Fruit fly (Drosophila melanogaster) whole organism, embryonic: Measurements from ENCODE around the gene CG7332.

Source experiments
- Bgb ChIP-seq: fragments of 200-800 bp; sonication (Bioruptor generic); IDR thresholded peaks from 2 replicates; pipeline ENCODE4 v1.3.6; 2022; ENCODE audit warnings: missing biosample characterization, missing genetic modification characterization; ENCODE audit not compliant: partially characterized antibody
- C15 ChIP-seq: fragments of 200-800 bp; sonication (Bioruptor generic); IDR thresholded peaks from 3 replicates; pipeline ENCODE4 v1.3.6; 2022; ENCODE audit warnings: missing biosample characterization, missing genetic modification characterization
- CG10462 ChIP-seq: fragments of 200-800 bp; sonication (Bioruptor generic); optimal IDR thresholded peaks from 2 replicates; lab custom pipeline; 2016; ENCODE audit warnings: missing biosample characterization, missing genetic modification characterization
- CG11398 ChIP-seq: fragments of 200-800 bp; sonication (Bioruptor generic); optimal IDR thresholded peaks from 2 replicates; lab custom pipeline; 2016; ENCODE audit warnings: missing biosample characterization, missing genetic modification characterization
- CG13424 ChIP-seq: fragments of 200-800 bp; sonication (Bioruptor generic); optimal IDR thresholded peaks from 2 replicates; lab custom pipeline; 2019; ENCODE audit warnings: missing biosample characterization, mild to moderate bottlenecking, missing genetic modification characterization, moderate library complexity
- CG15073 ChIP-seq: fragments of 200-800 bp; sonication (Bioruptor generic); optimal IDR thresholded peaks from 2 replicates; lab custom pipeline; 2016; ENCODE audit warnings: missing biosample characterization, missing genetic modification characterization
- CG15269 ChIP-seq: fragments of 200-800 bp; sonication (Bioruptor generic); optimal IDR thresholded peaks from 2 replicates; lab custom pipeline; 2018; ENCODE audit warnings: missing biosample characterization, mild to moderate bottlenecking, missing genetic modification characterization, moderate library complexity
- CG17328 ChIP-seq: fragments of 200-800 bp; sonication (Bioruptor generic); IDR thresholded peaks from 2 replicates; pipeline ENCODE4 v1.3.6; 2022; ENCODE audit warnings: missing biosample characterization, missing genetic modification characterization
- CG17361 ChIP-seq: fragments of 200-800 bp; sonication (Bioruptor generic); IDR thresholded peaks from 3 replicates; pipeline ENCODE4 v1.3.6; 2022; ENCODE audit warnings: missing biosample characterization, missing genetic modification characterization
- CG1832 ChIP-seq: fragments of 200-800 bp; sonication (Bioruptor generic); optimal IDR thresholded peaks from 2 replicates; lab custom pipeline; 2017; ENCODE audit warnings: missing biosample characterization, mild to moderate bottlenecking, missing genetic modification characterization, inconsistent platforms
- CG18764 ChIP-seq: fragments of 200-800 bp; sonication (Bioruptor generic); optimal IDR thresholded peaks from 3 replicates; lab custom pipeline; 2016; ENCODE audit warnings: missing biosample characterization, missing genetic modification characterization
- CG3726 ChIP-seq: fragments of 200-800 bp; sonication (Bioruptor generic); IDR thresholded peaks from 3 replicates; pipeline ENCODE4, ENCODE4 v1.3.6; 2022; ENCODE audit warnings: missing biosample characterization, missing genetic modification characterization
- CG3847 ChIP-seq: fragments of 200-800 bp; sonication (Bioruptor generic); IDR thresholded peaks from 2 replicates; pipeline ENCODE4 v1.3.6; 2022; ENCODE audit warnings: missing biosample characterization, missing genetic modification characterization
- CG4360 ChIP-seq: fragments of 200-800 bp; sonication (Bioruptor generic); IDR thresholded peaks from 2 replicates; pipeline ENCODE4 v1.3.6; 2022; ENCODE audit warnings: missing biosample characterization, missing genetic modification characterization
- CG7357 ChIP-seq: fragments of 200-800 bp; sonication (Bioruptor generic); IDR thresholded peaks from 3 replicates; pipeline ENCODE4 v1.3.6; 2022; ENCODE audit warnings: missing biosample characterization, missing genetic modification characterization
- CG7987 ChIP-seq: fragments of 200-800 bp; sonication (Bioruptor generic); optimal IDR thresholded peaks from 2 replicates; lab custom pipeline; 2018; ENCODE audit warnings: missing biosample characterization, mild to moderate bottlenecking, missing genetic modification characterization, moderate library complexity
- CG8281 ChIP-seq: fragments of 200-800 bp; sonication (Bioruptor generic); optimal IDR thresholded peaks from 2 replicates; lab custom pipeline; 2018; ENCODE audit warnings: missing biosample characterization, mild to moderate bottlenecking, missing genetic modification characterization, moderate library complexity
- CG9727 ChIP-seq: fragments of 200-800 bp; sonication (Bioruptor generic); optimal IDR thresholded peaks from 3 replicates; lab custom pipeline; 2017; ENCODE audit warnings: missing biosample characterization, mild to moderate bottlenecking, missing genetic modification characterization
- CG9797 ChIP-seq: fragments of 200-800 bp; sonication (Bioruptor generic); optimal IDR thresholded peaks from 3 replicates; lab custom pipeline; 2018; ENCODE audit warnings: missing biosample characterization, mild to moderate bottlenecking, missing genetic modification characterization
- CG9876 ChIP-seq: fragments of 200-800 bp; sonication (Bioruptor generic); optimal IDR thresholded peaks from 2 replicates; lab custom pipeline; 2016; ENCODE audit warnings: missing biosample characterization, missing genetic modification characterization
- CTCF ChIP-seq: fragments of 200-800 bp; sonication (Bioruptor generic); optimal IDR thresholded peaks from 2 replicates; lab custom pipeline; 2017; ENCODE audit warnings: missing biosample characterization, mild to moderate bottlenecking, missing genetic modification characterization, moderate library complexity
- Dek ChIP-seq: fragments of 200-800 bp; sonication (Bioruptor generic); optimal IDR thresholded peaks from 3 replicates; lab custom pipeline; 2019; ENCODE audit warnings: missing biosample characterization, mild to moderate bottlenecking, missing genetic modification characterization, moderate library complexity
- Fer1 ChIP-seq: fragments of 200-800 bp; sonication (Bioruptor generic); optimal IDR thresholded peaks from 2 replicates; lab custom pipeline; 2017; ENCODE audit warnings: missing biosample characterization, mild to moderate bottlenecking, missing genetic modification characterization
- Fer2 ChIP-seq: fragments of 200-800 bp; sonication (Bioruptor generic); optimal IDR thresholded peaks from 2 replicates; lab custom pipeline; 2018; ENCODE audit warnings: missing biosample characterization, mild to moderate bottlenecking, missing genetic modification characterization, moderate library complexity
- Hr39 ChIP-seq: fragments of >200 bp; optimal IDR thresholded peaks from 2 replicates; lab custom pipeline; 2017
- MBD-R2 ChIP-seq: fragments of 200-800 bp; sonication (Bioruptor generic); IDR thresholded peaks from 2 replicates; pipeline ENCODE4 v1.3.6; 2022; ENCODE audit warnings: missing biosample characterization, missing genetic modification characterization
- Mes4 ChIP-seq: fragments of 200-800 bp; sonication (Bioruptor generic); optimal IDR thresholded peaks from 2 replicates; lab custom pipeline; 2016; ENCODE audit warnings: missing biosample characterization, missing genetic modification characterization
- Myb ChIP-seq: fragments of 200-800 bp; sonication (Bioruptor generic); optimal IDR thresholded peaks from 2 replicates; lab custom pipeline; 2016; ENCODE audit warnings: missing biosample characterization, missing genetic modification characterization
- Oaz ChIP-seq: fragments of 200-800 bp; sonication (Bioruptor generic); IDR thresholded peaks from 2 replicates; pipeline ENCODE4 v1.3.6; 2022; ENCODE audit warnings: missing biosample characterization, missing genetic modification characterization
- Sin3A ChIP-seq: fragments of >200 bp; optimal IDR thresholded peaks from 2 replicates; lab custom pipeline; 2018
- Trl ChIP-seq, 3 experiments: fragments of >200 bp in 2 of 3; fragments of 200-800 bp in 1 of 3; sonication (Bioruptor generic) in 1 of 3; optimal IDR thresholded peaks; 2 replicates in 1 of 3; 3 replicates in 2 of 3; lab custom pipeline; 2016 to 2017; ENCODE audit warnings: missing biosample characterization in 1 of 3, missing genetic modification characterization in 1 of 3
- Vsx1 ChIP-seq: fragments of 200-800 bp; sonication (Bioruptor generic); optimal IDR thresholded peaks from 2 replicates; lab custom pipeline; 2017; ENCODE audit warnings: missing biosample characterization, mild to moderate bottlenecking, missing genetic modification characterization, missing genetic modification reagents
- aop ChIP-seq: fragments of 200-800 bp; sonication (Bioruptor generic); IDR thresholded peaks from 2 replicates; pipeline ENCODE4 v1.3.6; 2022; ENCODE audit warnings: missing biosample characterization, missing genetic modification characterization
- bab2 ChIP-seq: fragments of 200-800 bp; sonication (Bioruptor generic); optimal IDR thresholded peaks from 2 replicates; lab custom pipeline; 2016; ENCODE audit warnings: missing biosample characterization, missing genetic modification characterization
- eyg ChIP-seq: fragments of 200-800 bp; sonication (Bioruptor generic); optimal IDR thresholded peaks from 3 replicates; lab custom pipeline; 2016; ENCODE audit warnings: missing biosample characterization, missing genetic modification characterization
- hkb ChIP-seq, 2 experiments: fragments of 200-800 bp in 1 of 2; fragments of >200 bp in 1 of 2; sonication (Bioruptor generic) in 1 of 2; IDR thresholded peaks in 1 of 2; optimal IDR thresholded peaks in 1 of 2; 2 replicates each; pipeline versions ENCODE4 v1.3.6 to Lab custom; 2017 to 2022; ENCODE audit warnings: missing biosample characterization in 1 of 2, missing genetic modification characterization in 1 of 2
- kay ChIP-seq: fragments of 200-800 bp; sonication (Bioruptor generic); optimal IDR thresholded peaks from 2 replicates; lab custom pipeline; 2016; ENCODE audit warnings: missing biosample characterization, missing genetic modification characterization
- lilli ChIP-seq: fragments of 200-800 bp; sonication (Bioruptor generic); optimal IDR thresholded peaks from 3 replicates; lab custom pipeline; 2016; ENCODE audit warnings: missing biosample characterization, missing genetic modification characterization
- lmd ChIP-seq: fragments of 200-800 bp; sonication (Bioruptor generic); IDR thresholded peaks from 2 replicates; pipeline ENCODE4 v1.3.6; 2022; ENCODE audit warnings: missing biosample characterization, missing genetic modification characterization
- nerfin-2 ChIP-seq: fragments of 200-800 bp; sonication (Bioruptor generic); IDR thresholded peaks from 2 replicates; pipeline ENCODE4 v1.3.6; 2022; ENCODE audit warnings: missing biosample characterization, missing genetic modification characterization; ENCODE audit not compliant: partially characterized antibody
- odd ChIP-seq: fragments of 200-800 bp; sonication (Bioruptor generic); optimal IDR thresholded peaks from 2 replicates; lab custom pipeline; 2017; ENCODE audit warnings: missing biosample characterization, mild to moderate bottlenecking, missing genetic modification characterization
- pb ChIP-seq: fragments of 200-800 bp; sonication (Bioruptor generic); optimal IDR thresholded peaks from 3 replicates; lab custom pipeline; 2016; ENCODE audit warnings: missing biosample characterization, missing genetic modification characterization
- peb ChIP-seq: fragments of 200-800 bp; sonication (Bioruptor generic); IDR thresholded peaks from 2 replicates; pipeline ENCODE4 v1.3.6; 2022; ENCODE audit warnings: missing biosample characterization, missing genetic modification characterization
- psq ChIP-seq: fragments of 200-800 bp; sonication (Bioruptor generic); optimal IDR thresholded peaks from 2 replicates; lab custom pipeline; 2017; ENCODE audit warnings: missing biosample characterization, missing genetic modification characterization
- run ChIP-seq: fragments of 200-800 bp; sonication (Bioruptor generic); optimal IDR thresholded peaks from 3 replicates; lab custom pipeline; 2018; ENCODE audit warnings: missing biosample characterization, mild to moderate bottlenecking, missing genetic modification characterization
- sisA ChIP-seq: fragments of 200-800 bp; sonication (Bioruptor generic); IDR thresholded peaks from 2 replicates; pipeline ENCODE4 v1.3.6; 2022; ENCODE audit warnings: missing biosample characterization, missing genetic modification characterization
- so ChIP-seq: fragments of 200-800 bp; sonication (Bioruptor generic); IDR thresholded peaks from 3 replicates; pipeline ENCODE4 v1.3.6; 2022; ENCODE audit warnings: missing biosample characterization, missing genetic modification characterization
- ssp ChIP-seq: fragments of 200-800 bp; sonication (Bioruptor generic); IDR thresholded peaks from 2 replicates; pipeline ENCODE4 v1.3.6; 2022; ENCODE audit warnings: missing biosample characterization, missing genetic modification characterization
- sug ChIP-seq: fragments of 200-800 bp; optimal IDR thresholded peaks from 2 replicates; lab custom pipeline; 2019; ENCODE audit warnings: missing biosample characterization, mild to moderate bottlenecking, missing genetic modification characterization, moderate library complexity
- tna ChIP-seq: fragments of 200-800 bp; sonication (Bioruptor generic); IDR thresholded peaks from 2 replicates; pipeline ENCODE4 v1.3.6; 2022; ENCODE audit warnings: missing biosample characterization, missing genetic modification characterization; ENCODE audit not compliant: partially characterized antibody

Gene CG7332

dm6 chrX:18843229-18844033 lies 40.9 kb upstream of the CG7332 start, which contains the start of gene htk (continued):
- TF ChIP-seq CTCF (GFP tag; lab: Kevin White, UChicago), result peak; percentile 99
- TF ChIP-seq Fer2 (tag; lab: Kevin White, UChicago), result peak; percentile 24
- TF ChIP-seq CG13424 (tag; lab: Kevin White, UChicago), result peak; percentile 46
- peak; percentile 12 for TF ChIP-seq CG10462 (GFP tag; lab: Kevin White, UChicago)
- TF ChIP-seq bab2, result peak; percentile 77
- TF ChIP-seq CG15269, result peak; percentile 52
- 0 out of 2 replicates have a peak, but pooled peaks have one; percentile 40 for TF ChIP-seq peb
- peak; percentile 59 for TF ChIP-seq kay (GFP tag; lab: Kevin White, UChicago)
- TF ChIP-seq odd (GFP tag; lab: Kevin White, UChicago), result no peak
- TF ChIP-seq CG9797 (GFP tag; lab: Kevin White, UChicago), result peak; percentile 39
- TF ChIP-seq CG15073 (GFP tag; lab: Kevin White, UChicago), result no peak
- peak; percentile 44 for TF ChIP-seq Sin3A
- peak; percentile 17 for TF ChIP-seq Vsx1 (GFP tag; lab: Kevin White, UChicago)
- peak; percentile 78 for TF ChIP-seq CG9876 (GFP tag; lab: Kevin White, UChicago)
- no peak for TF ChIP-seq so (GFP tag; lab: Robert Waterston, UW)
- TF ChIP-seq Mes4, result peak; percentile 64
- no peak for TF ChIP-seq Trl (optimal IDR thresholded peaks at IDR 0.05; lab: Kevin White, UChicago)
- peak; percentile 80 for TF ChIP-seq Trl (GFP tag; optimal IDR thresholded peaks at IDR 0.05; lab: Kevin White, UChicago)
- no peak for TF ChIP-seq pb (GFP tag; lab: Kevin White, UChicago)
- no peak for TF ChIP-seq CG7357 (GFP tag; lab: Robert Waterston, UW)
- peak; percentile 70; the same call in 1 of the 2 replicates for TF ChIP-seq nerfin-2 (GFP tag; lab: Robert Waterston, UW)
- peak; percentile 87 for TF ChIP-seq MBD-R2 (GFP tag; lab: Robert Waterston, UW)
- TF ChIP-seq hkb (optimal IDR thresholded peaks at IDR 0.05; lab: Kevin White, UChicago), result no peak
- peak; percentile 62 for TF ChIP-seq hkb (GFP tag; IDR thresholded peaks at IDR 0.05; lab: Robert Waterston, UW)
- peak; percentile 66 for TF ChIP-seq ssp (GFP tag; lab: Robert Waterston, UW)
- peak; percentile 71 for TF ChIP-seq sisA (GFP tag; lab: Robert Waterston, UW)
- peak; percentile 31 for TF ChIP-seq CG11398 (GFP tag; lab: Kevin White, UChicago)
- TF ChIP-seq aop (GFP tag; lab: Robert Waterston, UW), result no peak
- TF ChIP-seq CG1832 (GFP tag; lab: Kevin White, UChicago), result no peak
- peak; percentile 72 for TF ChIP-seq CG7987 (GFP tag; lab: Kevin White, UChicago)
- no peak for TF ChIP-seq psq (GFP tag; lab: Kevin White, UChicago)
- peak; percentile 64 for TF ChIP-seq CG18764 (GFP tag; lab: Kevin White, UChicago)
- peak; percentile 96 for TF ChIP-seq Bgb (GFP tag; lab: Robert Waterston, UW)
- TF ChIP-seq CG4360 (GFP tag; lab: Robert Waterston, UW), result no peak
- peak; percentile 71 for TF ChIP-seq sug (tag; lab: Kevin White, UChicago)
- peak; percentile 44 for TF ChIP-seq CG9727 (GFP tag; lab: Kevin White, UChicago)
- TF ChIP-seq CG17328 (GFP tag; lab: Robert Waterston, UW), result peak; percentile 64
- TF ChIP-seq CG3847 (GFP tag; lab: Robert Waterston, UW), result peak; percentile 67
- peak; percentile 80 for TF ChIP-seq lilli (GFP tag; lab: Kevin White, UChicago)
- TF ChIP-seq run (tag; lab: Kevin White, UChicago), result no peak
- TF ChIP-seq Myb (GFP tag; lab: Kevin White, UChicago), result peak; percentile 71
- no peak for TF ChIP-seq CG3726 (GFP tag; lab: Robert Waterston, UW)
- TF ChIP-seq Fer1 (GFP tag; lab: Kevin White, UChicago), result peak; percentile 53
- peak; percentile 44 for TF ChIP-seq eyg (GFP tag; lab: Kevin White, UChicago)
- TF ChIP-seq tna (GFP tag; lab: Robert Waterston, UW), result peak; percentile 75
- no peak for TF ChIP-seq Hr39 (lab: Kevin White, UChicago)
- TF ChIP-seq Oaz (GFP tag; lab: Robert Waterston, UW), result peak; percentile 46
- no peak for TF ChIP-seq C15 (GFP tag; lab: Robert Waterston, UW)
- TF ChIP-seq CG17361 (GFP tag; lab: Robert Waterston, UW), result peak; percentile 76
- no peak for TF ChIP-seq CG8281 (tag; lab: Kevin White, UChicago)
- peak; percentile 77 for TF ChIP-seq lmd (GFP tag; lab: Robert Waterston, UW)
- TF ChIP-seq Dek (tag; lab: Kevin White, UChicago), result peak; percentile 57
